Worm (Caenorhabditis elegans) whole organism, L3 larva: Measurements from ENCODE around the gene D2024.5.

Experiments
- R02D3.7 ChIP-seq: fragments of 150-350 bp; optimal IDR thresholded peaks from 2 replicates; lab custom pipeline; 2014; ENCODE audit warnings: missing biosample characterization, missing genetic modification characterization
- ama-1 ChIP-seq: fragments of 150-350 bp; optimal IDR thresholded peaks from 2 replicates; lab custom pipeline; 2018
- egl-27 ChIP-seq: sonication (generic microtip); optimal IDR thresholded peaks from 4 replicates; lab custom pipeline; 2017; ENCODE audit warnings: missing biosample characterization, missing genetic modification reagents, missing genetic modification characterization
- lin-39 ChIP-seq: fragments of 150-350 bp; optimal IDR thresholded peaks from 2 replicates; lab custom pipeline; 2018; ENCODE audit warnings: missing biosample characterization, missing genetic modification reagents, missing genetic modification characterization
- mdl-1 ChIP-seq: fragments of 150-350 bp; optimal IDR thresholded peaks from 2 replicates; lab custom pipeline; 2014; ENCODE audit warnings: missing biosample characterization, missing genetic modification characterization
- nhr-11 ChIP-seq: fragments of 150-350 bp; optimal IDR thresholded peaks from 2 replicates; lab custom pipeline; 2014; ENCODE audit warnings: missing biosample characterization, missing genetic modification characterization
- nhr-237 ChIP-seq: fragments of 150-350 bp; optimal IDR thresholded peaks from 2 replicates; lab custom pipeline; 2014; ENCODE audit warnings: missing biosample characterization, missing genetic modification characterization
- nhr-28 ChIP-seq: fragments of 150-350 bp; optimal IDR thresholded peaks from 2 replicates; lab custom pipeline; 2014; ENCODE audit warnings: missing biosample characterization, missing genetic modification characterization
- sea-2 ChIP-seq: fragments of 150-350 bp; sonication (generic microtip); optimal IDR thresholded peaks from 4 replicates; lab custom pipeline; 2014; ENCODE audit warnings: missing biosample characterization, missing genetic modification reagents, missing genetic modification characterization
- skn-1 ChIP-seq: fragments of 150-350 bp; optimal IDR thresholded peaks from 2 replicates; lab custom pipeline; 2014; ENCODE audit warnings: missing biosample characterization, missing genetic modification characterization
- snpc-4 ChIP-seq: fragments of 150-350 bp; optimal IDR thresholded peaks from 2 replicates; lab custom pipeline; 2014; ENCODE audit warnings: missing biosample characterization, missing genetic modification characterization
- unc-39 ChIP-seq: sonication (generic microtip); optimal IDR thresholded peaks from 4 replicates; lab custom pipeline; 2017; ENCODE audit warnings: missing biosample characterization, missing genetic modification characterization
- zag-1 ChIP-seq: fragments of 150-350 bp; optimal IDR thresholded peaks from 2 replicates; lab custom pipeline; 2014; ENCODE audit warnings: missing biosample characterization, missing genetic modification characterization

DNA sequence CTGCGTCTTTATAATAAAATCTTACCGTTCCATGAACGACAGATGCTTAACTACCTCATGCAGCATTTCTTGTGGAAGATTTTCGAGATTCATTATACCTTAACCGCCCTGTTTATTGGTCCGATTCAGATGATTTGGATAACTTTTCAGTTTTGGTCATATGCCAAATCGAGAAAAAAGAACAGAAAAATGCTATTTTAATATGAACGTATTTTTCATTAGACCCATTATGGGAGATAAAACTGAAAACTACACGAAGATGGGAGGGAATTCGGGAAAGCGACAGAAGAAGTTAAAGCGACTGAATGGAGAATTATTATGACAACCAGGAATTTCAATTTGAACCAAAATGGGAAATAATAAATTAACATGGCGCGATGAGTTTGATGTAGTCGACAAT lies 1.0 kb downstream of the D2024.5 start, which contains the start of gene R13A1.10:
- TF ChIP-seq snpc-4 (tag; lab: Kevin White, UChicago) (no peak), lin-39 (tag; lab: Kevin White, UChicago) (no peak), egl-27 (tag; lab: Kevin White, UChicago) (no peak), nhr-11 (tag; lab: Kevin White, UChicago) (no peak), ama-1 (lab: Kevin White, UChicago) (no peak), zag-1 (tag; lab: Kevin White, UChicago) (no peak), sea-2 (GFP tag; lab: Kevin White, UChicago) (no peak), mdl-1 (no peak), R02D3.7 (tag; lab: Kevin White, UChicago) (no peak), skn-1 (no peak), nhr-237 (tag; lab: Kevin White, UChicago) (no peak), nhr-28 (no peak), unc-39 (tag; lab: Kevin White, UChicago) (no peak)
